Fruit fly (Drosophila melanogaster): ENCODE results near the gene CG3792.

The CG3792 gene

DNA sequence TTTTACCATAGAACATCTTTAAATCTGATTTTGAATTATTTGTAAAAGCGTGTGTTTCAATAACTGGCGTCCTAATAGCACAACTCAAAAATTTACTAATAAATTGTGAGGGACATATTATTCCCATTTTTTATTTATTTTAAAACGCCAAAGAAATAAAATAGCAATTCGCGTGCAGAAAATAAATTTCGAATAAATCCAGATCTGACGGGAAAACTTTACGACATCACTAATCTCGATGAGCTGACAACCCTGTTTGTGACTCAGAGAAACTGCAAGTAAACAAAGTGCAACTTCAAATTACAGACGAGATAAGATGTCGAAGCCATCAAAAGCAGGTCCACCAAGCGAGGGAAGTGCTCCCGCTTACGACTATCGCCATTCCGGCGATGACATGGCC lies 11.7 kb upstream of the CG3792 start, which contains the start of gene CG34125 (continued):
- no peak for TF ChIP-seq fd96Cb (tag; optimal IDR thresholded peaks at IDR 0.05)
- no peak for TF ChIP-seq pfk (GFP tag; optimal IDR thresholded peaks at IDR 0.05)
- TF ChIP-seq Med (GFP tag): peak; percentile 67
- no peak for TF ChIP-seq CG10147 (GFP tag; optimal IDR thresholded peaks at IDR 0.05)
- TF ChIP-seq wor (GFP tag; IDR thresholded peaks at IDR 0.05): no peak
- no peak for TF ChIP-seq crp (GFP tag; optimal IDR thresholded peaks at IDR 0.05)
- no peak for TF ChIP-seq cad (GFP tag; optimal IDR thresholded peaks at IDR 0.05)
- no peak for TF ChIP-seq CG12942 (GFP tag; optimal IDR thresholded peaks at IDR 0.05)
- no peak for TF ChIP-seq pita (GFP tag; optimal IDR thresholded peaks at IDR 0.05)
- no peak for TF ChIP-seq prd (optimal IDR thresholded peaks at IDR 0.05)
- no peak for TF ChIP-seq prd (GFP tag; IDR thresholded peaks at IDR 0.05)
- no peak for TF ChIP-seq CG1603 (tag; optimal IDR thresholded peaks at IDR 0.05)
- peak; percentile 5 for TF ChIP-seq CG13624 (GFP tag; optimal IDR thresholded peaks at IDR 0.05)
- no peak for TF ChIP-seq CG43689 (GFP tag; IDR thresholded peaks at IDR 0.05)
- no peak for TF ChIP-seq CG34376 (GFP tag; optimal IDR thresholded peaks at IDR 0.05)
- peak; percentile 33 for TF ChIP-seq pzg (GFP tag; optimal IDR thresholded peaks at IDR 0.05)
- TF ChIP-seq CG8924 (tag; optimal IDR thresholded peaks at IDR 0.05): no peak
- 0 out of 2 replicates have a peak, but pooled peaks have one; percentile 10 for TF ChIP-seq CG10366 (GFP tag; IDR thresholded peaks at IDR 0.05)
- no peak for TF ChIP-seq Ravus (GFP tag; IDR thresholded peaks at IDR 0.05)
- TF ChIP-seq B-H1 (GFP tag; IDR thresholded peaks at IDR 0.05): no peak
- no peak for TF ChIP-seq CG1832 (GFP tag; optimal IDR thresholded peaks at IDR 0.05)
- no peak for TF ChIP-seq NFAT (GFP tag; IDR thresholded peaks at IDR 0.05)
- TF ChIP-seq HmgZ (tag; optimal IDR thresholded peaks at IDR 0.05): peak; percentile 13
- no peak for TF ChIP-seq PHDP (tag; optimal IDR thresholded peaks at IDR 0.05)
- peak; percentile 13 for TF ChIP-seq MESR4 (GFP tag; optimal IDR thresholded peaks at IDR 0.05)
- TF ChIP-seq CG42726 (GFP tag; IDR thresholded peaks at IDR 0.05; ENCODE audit: partially characterized antibody): no peak
- TF ChIP-seq dati (GFP tag; IDR thresholded peaks at IDR 0.05): no peak
- TF ChIP-seq Dref (GFP tag; IDR thresholded peaks at IDR 0.05): no peak
- TF ChIP-seq Doc3 (GFP tag; IDR thresholded peaks at IDR 0.05; ENCODE audit: partially characterized antibody): no peak

DNA sequence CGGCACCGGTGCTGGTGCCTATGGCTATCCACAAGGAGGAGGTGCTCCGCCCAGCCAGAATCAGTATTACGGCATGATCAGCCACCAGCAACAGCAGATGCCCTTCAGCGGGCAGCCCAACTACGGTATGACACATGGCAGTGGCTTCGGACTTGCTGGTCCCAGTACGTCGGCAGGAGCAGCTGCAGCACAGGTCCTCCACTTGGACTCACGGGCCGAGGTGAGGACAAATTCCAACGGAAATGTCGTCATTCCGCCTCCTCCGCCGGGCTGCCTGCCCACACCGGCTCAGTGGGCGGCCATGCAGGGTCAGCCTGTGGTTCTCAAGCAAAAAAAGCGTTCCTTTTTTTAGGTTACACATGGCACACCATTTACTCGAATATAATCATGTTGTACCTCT lies 11.2 kb upstream of the CG3792 start:
- no peak for TF ChIP-seq btn (GFP tag; optimal IDR thresholded peaks at IDR 0.05)
- TF ChIP-seq Med (GFP tag): peak; percentile 68
- TF ChIP-seq Chrac-16 (GFP tag; optimal IDR thresholded peaks at IDR 0.05): no peak
- no peak for TF ChIP-seq CG14441 (GFP tag; IDR thresholded peaks at IDR 0.05)
- no peak for TF ChIP-seq Dfd (GFP tag; optimal IDR thresholded peaks at IDR 0.05)
- no peak for TF ChIP-seq CG18262 (tag; optimal IDR thresholded peaks at IDR 0.05)
- TF ChIP-seq CG11504 (tag; optimal IDR thresholded peaks at IDR 0.05): no peak
- no peak for TF ChIP-seq CG3065 (GFP tag; optimal IDR thresholded peaks at IDR 0.05)
- TF ChIP-seq mld (GFP tag; IDR thresholded peaks at IDR 0.05; ENCODE audit: partially characterized antibody): no peak
- TF ChIP-seq CG16813 (GFP tag; IDR thresholded peaks at IDR 0.05; ENCODE audit: partially characterized antibody): no peak
- no peak for TF ChIP-seq CG4282 (GFP tag; optimal IDR thresholded peaks at IDR 0.05)
- TF ChIP-seq CG10209 (GFP tag; optimal IDR thresholded peaks at IDR 0.05): no peak
- TF ChIP-seq z (GFP tag; IDR thresholded peaks at IDR 0.05): 0 out of 3 replicates have a peak, but pooled peaks have one; percentile 57
- no peak for TF ChIP-seq bbx (GFP tag; IDR thresholded peaks at IDR 0.05; ENCODE audit: partially characterized antibody)
